Fruit fly (Drosophila melanogaster) whole organism, pupa: Measurements from ENCODE around the gene CG14314.

Experiments used
- CG10348 ChIP-seq: fragments of 200-800 bp; sonication (Bioruptor generic); IDR thresholded peaks from 2 replicates; pipeline ENCODE4 v1.3.6; 2022; ENCODE audit warnings: missing biosample characterization, missing genetic modification characterization
- CG12605 ChIP-seq: fragments of 200-800 bp; sonication (Bioruptor generic); IDR thresholded peaks from 2 replicates; pipeline ENCODE4 v1.3.6; 2022; ENCODE audit warnings: missing biosample characterization, missing genetic modification characterization
- CG13204 ChIP-seq: fragments of 200-800 bp; sonication (Bioruptor generic); optimal IDR thresholded peaks from 2 replicates; lab custom pipeline; 2018; ENCODE audit warnings: missing biosample characterization, mild to moderate bottlenecking, missing genetic modification characterization, moderate library complexity
- CG14655 ChIP-seq: fragments of 200-800 bp; sonication (Bioruptor generic); optimal IDR thresholded peaks from 3 replicates; lab custom pipeline; 2017; ENCODE audit warnings: mild to moderate bottlenecking, missing biosample characterization, missing genetic modification reagents, missing genetic modification characterization
- CG15710 ChIP-seq: fragments of 200-800 bp; sonication (Bioruptor generic); optimal IDR thresholded peaks from 2 replicates; lab custom pipeline; 2018; ENCODE audit warnings: missing biosample characterization, mild to moderate bottlenecking, missing genetic modification characterization, moderate library complexity
- CG17806 ChIP-seq: fragments of 200-800 bp; sonication (Bioruptor generic); optimal IDR thresholded peaks from 2 replicates; lab custom pipeline; 2018; ENCODE audit warnings: missing biosample characterization, mild to moderate bottlenecking, missing genetic modification characterization, moderate library complexity
- CG32121 ChIP-seq: fragments of 200-800 bp; sonication (Bioruptor generic); IDR thresholded peaks from 2 replicates; pipeline ENCODE4 v1.3.6; 2022; ENCODE audit warnings: missing biosample characterization, missing genetic modification characterization
- CG34367 ChIP-seq: fragments of 200-800 bp; sonication (Bioruptor generic); optimal IDR thresholded peaks from 2 replicates; lab custom pipeline; 2018; ENCODE audit warnings: missing biosample characterization, mild to moderate bottlenecking, missing genetic modification characterization
- CG4496 ChIP-seq: fragments of 200-800 bp; sonication (Bioruptor generic); IDR thresholded peaks from 3 replicates; pipeline ENCODE4 v1.3.6; 2022; ENCODE audit warnings: missing biosample characterization, missing genetic modification characterization
- CG8159 ChIP-seq: fragments of 200-800 bp; sonication (Bioruptor generic); optimal IDR thresholded peaks from 3 replicates; lab custom pipeline; 2018; ENCODE audit warnings: missing biosample characterization, mild to moderate bottlenecking, missing genetic modification characterization, moderate library complexity
- CG8301 ChIP-seq: fragments of 200-800 bp; sonication (Bioruptor generic); optimal IDR thresholded peaks from 2 replicates; lab custom pipeline; 2018; ENCODE audit warnings: missing biosample characterization, mild to moderate bottlenecking, missing genetic modification characterization
- CG9948 ChIP-seq: fragments of 200-800 bp; sonication (Bioruptor generic); optimal IDR thresholded peaks from 2 replicates; lab custom pipeline; 2018; ENCODE audit warnings: missing biosample characterization, mild to moderate bottlenecking, missing genetic modification characterization, moderate library complexity
- D1 ChIP-seq: fragments of 200-800 bp; sonication (Bioruptor generic); optimal IDR thresholded peaks from 2 replicates; lab custom pipeline; 2018; ENCODE audit warnings: missing biosample characterization, mild to moderate bottlenecking, missing genetic modification characterization, moderate library complexity
- EcR ChIP-seq: fragments of 200-800 bp; sonication (Bioruptor generic); optimal IDR thresholded peaks from 3 replicates; lab custom pipeline; 2019; ENCODE audit warnings: missing biosample characterization, missing genetic modification characterization, mild to moderate bottlenecking, moderate library complexity, missing genetic modification reagents
- Ets98B ChIP-seq: fragments of 200-800 bp; sonication (Bioruptor generic); IDR thresholded peaks from 2 replicates; pipeline ENCODE4 v1.3.6; 2022; ENCODE audit warnings: missing biosample characterization, missing genetic modification characterization
- Pif1A ChIP-seq: fragments of 200-800 bp; sonication (Bioruptor generic); optimal IDR thresholded peaks from 3 replicates; lab custom pipeline; 2016; ENCODE audit warnings: missing biosample characterization, missing genetic modification characterization
- Pif1B ChIP-seq: fragments of 200-800 bp; sonication (Bioruptor generic); optimal IDR thresholded peaks from 3 replicates; lab custom pipeline; 2016; ENCODE audit warnings: missing biosample characterization, missing genetic modification characterization
- Snoo ChIP-seq: fragments of 200-800 bp; sonication (Bioruptor generic); optimal IDR thresholded peaks from 3 replicates; lab custom pipeline; 2017; ENCODE audit warnings: missing biosample characterization, mild to moderate bottlenecking, missing genetic modification characterization, inconsistent platforms
- fd96Ca ChIP-seq: fragments of 200-800 bp; sonication (Bioruptor generic); IDR thresholded peaks from 3 replicates; pipeline ENCODE4 v1.3.6; 2022; ENCODE audit warnings: missing biosample characterization, missing genetic modification characterization
- gl ChIP-seq: fragments of 200-800 bp; sonication (Bioruptor generic); optimal IDR thresholded peaks from 2 replicates; lab custom pipeline; 2018; ENCODE audit warnings: missing biosample characterization, mild to moderate bottlenecking, missing genetic modification characterization
- rn ChIP-seq: fragments of 200-800 bp; sonication (Bioruptor generic); IDR thresholded peaks from 2 replicates; pipeline ENCODE4 v1.3.6; 2022; ENCODE audit warnings: missing biosample characterization, missing genetic modification characterization

Gene CG14314

dm6 chr3R:18255281-18255680, 39.3 kb downstream of the CG14314 start, which contains the start of the genes Ada2a, Polr2D, Tgs1 and moi:
Ada2a (minus strand) TSS chr3R:18255487.
Polr2D (minus strand) TSS chr3R:18255487.
Tgs1 (plus strand) TSS chr3R:18255530.
moi (plus strand) TSS chr3R:18255530.
- TF ChIP-seq CG9948 (tag; lab: Kevin White, UChicago), result no peak
- TF ChIP-seq CG10348, result no peak
- TF ChIP-seq gl (tag; lab: Kevin White, UChicago), result no peak
- TF ChIP-seq rn (GFP tag; lab: Robert Waterston, UW), result no peak
- no peak for TF ChIP-seq Pif1A (GFP tag; lab: Kevin White, UChicago)
- TF ChIP-seq CG17806, result no peak
- TF ChIP-seq D1 (tag; lab: Kevin White, UChicago), result no peak
- no peak for TF ChIP-seq CG34367 (tag; lab: Kevin White, UChicago)
- no peak for TF ChIP-seq CG15710 (tag; lab: Kevin White, UChicago)
- no peak for TF ChIP-seq fd96Ca (GFP tag; lab: Robert Waterston, UW)
- no peak for TF ChIP-seq CG14655
- no peak for TF ChIP-seq Pif1B (GFP tag; lab: Kevin White, UChicago)
- no peak for TF ChIP-seq Snoo (tag; lab: Kevin White, UChicago)
- no peak for TF ChIP-seq CG4496 (GFP tag; lab: Robert Waterston, UW)
- no peak for TF ChIP-seq CG12605 (GFP tag; lab: Robert Waterston, UW)
- no peak for TF ChIP-seq EcR (GFP tag; lab: Kevin White, UChicago)
- no peak for TF ChIP-seq Ets98B (GFP tag; lab: Robert Waterston, UW)

dm6 chr3R:18260016-18260415, 44.1 kb downstream of the CG14314 start:
- no peak for TF ChIP-seq CG34367 (tag; lab: Kevin White, UChicago)

- no peak for TF ChIP-seq Pif1A (GFP tag; lab: Kevin White, UChicago)
- no peak for TF ChIP-seq CG8159 (tag; lab: Kevin White, UChicago)
- TF ChIP-seq fd96Ca (GFP tag; lab: Robert Waterston, UW), result no peak
- TF ChIP-seq CG14655, result no peak
- no peak for TF ChIP-seq CG15710 (tag; lab: Kevin White, UChicago)
- no peak for TF ChIP-seq D1 (tag; lab: Kevin White, UChicago)
- TF ChIP-seq CG8301 (tag; lab: Kevin White, UChicago), result no peak
Observed at dm6 chr3R:18261602-18262001, 45.7 kb downstream of the CG14314 start.

- no peak for TF ChIP-seq CG34367 (tag; lab: Kevin White, UChicago)
- no peak for TF ChIP-seq Pif1A (GFP tag; lab: Kevin White, UChicago)
- TF ChIP-seq CG4496 (GFP tag; lab: Robert Waterston, UW), result no peak
- TF ChIP-seq CG13204 (GFP tag; lab: Kevin White, UChicago), result no peak
- no peak for TF ChIP-seq fd96Ca (GFP tag; lab: Robert Waterston, UW)
- no peak for TF ChIP-seq Ets98B (GFP tag; lab: Robert Waterston, UW)
- TF ChIP-seq CG8159 (tag; lab: Kevin White, UChicago), result no peak
- TF ChIP-seq CG9948 (tag; lab: Kevin White, UChicago), result no peak
- no peak for TF ChIP-seq CG10348
- TF ChIP-seq EcR (GFP tag; lab: Kevin White, UChicago), result no peak
- TF ChIP-seq gl (tag; lab: Kevin White, UChicago), result no peak
- TF ChIP-seq CG17806, result no peak
- TF ChIP-seq CG15710 (tag; lab: Kevin White, UChicago), result no peak
- no peak for TF ChIP-seq CG14655
- TF ChIP-seq Snoo (tag; lab: Kevin White, UChicago), result no peak
- TF ChIP-seq rn (GFP tag; lab: Robert Waterston, UW), result no peak
Observed at dm6 chr3R:18265275-18265674, 49.3 kb downstream of the CG14314 start.

- no peak for TF ChIP-seq CG12605 (GFP tag; lab: Robert Waterston, UW)
- no peak for TF ChIP-seq CG17806
- TF ChIP-seq EcR (GFP tag; lab: Kevin White, UChicago), result no peak
- no peak for TF ChIP-seq CG8301 (tag; lab: Kevin White, UChicago)
- no peak for TF ChIP-seq CG10348
- TF ChIP-seq D1 (tag; lab: Kevin White, UChicago), result no peak
- no peak for TF ChIP-seq Snoo (tag; lab: Kevin White, UChicago)
- TF ChIP-seq gl (tag; lab: Kevin White, UChicago), result no peak
- TF ChIP-seq Pif1A (GFP tag; lab: Kevin White, UChicago), result no peak
- TF ChIP-seq Ets98B (GFP tag; lab: Robert Waterston, UW), result no peak
- TF ChIP-seq fd96Ca (GFP tag; lab: Robert Waterston, UW), result no peak
- TF ChIP-seq CG13204 (GFP tag; lab: Kevin White, UChicago), result no peak
- no peak for TF ChIP-seq CG34367 (tag; lab: Kevin White, UChicago)
- TF ChIP-seq CG8159 (tag; lab: Kevin White, UChicago), result no peak
- no peak for TF ChIP-seq rn (GFP tag; lab: Robert Waterston, UW)
- TF ChIP-seq Pif1B (GFP tag; lab: Kevin White, UChicago), result no peak
- no peak for TF ChIP-seq CG14655
Observed at dm6 chr3R:18266665-18267064, 50.7 kb downstream of the CG14314 start.

- no peak for TF ChIP-seq Pif1A (GFP tag; lab: Kevin White, UChicago)
- TF ChIP-seq CG14655, result no peak
- TF ChIP-seq CG17806, result no peak
- TF ChIP-seq CG13204 (GFP tag; lab: Kevin White, UChicago), result no peak
- TF ChIP-seq CG8301 (tag; lab: Kevin White, UChicago), result no peak
- no peak for TF ChIP-seq CG10348
- no peak for TF ChIP-seq CG8159 (tag; lab: Kevin White, UChicago)
- TF ChIP-seq Ets98B (GFP tag; lab: Robert Waterston, UW), result no peak
- TF ChIP-seq rn (GFP tag; lab: Robert Waterston, UW), result no peak
- TF ChIP-seq EcR (GFP tag; lab: Kevin White, UChicago), result no peak
- no peak for TF ChIP-seq CG34367 (tag; lab: Kevin White, UChicago)
- no peak for TF ChIP-seq CG4496 (GFP tag; lab: Robert Waterston, UW)
- no peak for TF ChIP-seq gl (tag; lab: Kevin White, UChicago)
- no peak for TF ChIP-seq CG12605 (GFP tag; lab: Robert Waterston, UW)
- no peak for TF ChIP-seq CG32121 (GFP tag; lab: Robert Waterston, UW)
- TF ChIP-seq Pif1B (GFP tag; lab: Kevin White, UChicago), result no peak
- no peak for TF ChIP-seq CG9948 (tag; lab: Kevin White, UChicago)
- TF ChIP-seq Snoo (tag; lab: Kevin White, UChicago), result no peak
- TF ChIP-seq, all 21 proteins: peak for 0
Observed at dm6 chr3R:18267489-18267888, 51.5 kb downstream of the CG14314 start, which contains the start of gene CG18599. CG18599 (plus strand) TSS chr3R:18267789.
